Worm (Caenorhabditis elegans): ENCODE results near the gene ttr-51.

DNA sequence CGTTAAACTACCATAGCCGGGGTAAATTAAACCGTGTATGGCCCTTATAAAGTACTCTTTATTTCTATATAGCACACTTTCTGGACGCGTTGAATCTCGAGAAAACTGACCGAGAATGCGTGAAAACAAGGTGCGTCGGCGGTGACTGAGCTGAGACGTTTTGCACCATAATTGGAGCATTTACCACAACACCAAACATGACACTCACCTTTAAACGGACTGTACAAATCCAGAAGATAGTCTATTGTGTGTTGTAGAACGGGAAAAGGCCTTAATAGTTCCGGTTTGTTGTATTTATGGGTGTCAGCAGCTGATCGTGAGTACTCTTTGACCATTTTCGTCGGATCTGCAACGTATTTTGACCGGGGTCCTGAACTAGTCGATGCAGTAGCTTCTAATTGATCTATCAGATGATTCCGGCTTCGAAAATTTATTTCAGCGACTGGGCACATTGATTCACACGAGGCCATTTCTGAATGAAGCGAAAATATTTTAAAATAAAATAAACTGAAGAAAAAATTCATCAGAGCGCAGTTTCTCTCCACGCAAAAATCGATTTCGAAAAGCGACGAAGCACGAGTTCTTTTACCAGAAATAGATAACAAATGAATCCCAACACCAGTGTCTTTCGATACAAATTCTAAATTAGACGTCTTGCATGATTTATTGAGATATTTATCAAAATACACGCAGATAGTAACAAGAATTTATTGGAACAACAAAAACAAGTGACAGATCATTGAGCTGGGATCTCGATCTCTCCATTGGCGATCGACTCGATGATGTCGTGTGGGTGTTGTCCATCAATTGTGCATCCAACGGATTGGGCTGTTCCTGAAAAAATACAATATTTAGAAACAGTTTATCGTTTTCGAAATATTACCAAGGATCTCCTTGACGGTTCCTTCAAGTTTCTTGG, 12.9 kb downstream of the ttr-51 start, which contains the start of gene tag-115:
- TF ChIP-seq F13H6.1 (tag; optimal IDR thresholded peaks at IDR 0.05) (no peak), ama-1 (optimal IDR thresholded peaks at IDR 0.05) (peak; percentile 47)

Measured in whole organism, L2 larva.